Worm (Caenorhabditis elegans): ENCODE measurements around the gene hacd-1.

hacd-1 gene

ce11 chrV:1499140-1499539 is 39.0 kb downstream of the hacd-1 start, which contains the start of gene sru-27:
Gene sru-27, plus strand, starts transcription at chrV:1499440.
- TF ChIP-seq snpc-4 (tag; optimal IDR thresholded peaks at IDR 0.05) (no peak), nhr-12 (tag; optimal IDR thresholded peaks at IDR 0.05) (no peak), lin-39 (tag; optimal IDR thresholded peaks at IDR 0.05) (no peak), ceh-16 (tag; optimal IDR thresholded peaks at IDR 0.05) (no peak), unc-62 (GFP tag; optimal IDR thresholded peaks at IDR 0.05) (no peak), nhr-11 (tag; optimal IDR thresholded peaks at IDR 0.05) (no peak), nhr-237 (tag; optimal IDR thresholded peaks at IDR 0.05) (no peak), ztf-11 (tag; optimal IDR thresholded peaks at IDR 0.05) (no peak), gmeb-1 (tag; optimal IDR thresholded peaks at IDR 0.05) (no peak), unc-39 (tag; optimal IDR thresholded peaks at IDR 0.05) (no peak), nhr-6 (tag; optimal IDR thresholded peaks at IDR 0.05) (no peak), ztf-1 (GFP tag; conservative IDR thresholded peaks at IDR 0.05) (no peak), blmp-1 (tag; optimal IDR thresholded peaks at IDR 0.05; ENCODE audit: insufficient read depth) (no peak), elt-1 (tag; optimal IDR thresholded peaks at IDR 0.05) (no peak), ceh-82 (tag; optimal IDR thresholded peaks at IDR 0.05) (no peak)

- TF ChIP-seq nhr-6 (tag; optimal IDR thresholded peaks at IDR 0.05): no peak
- TF ChIP-seq nhr-21 (tag; optimal IDR thresholded peaks at IDR 0.05): no peak
- TF ChIP-seq mdl-1 (tag; optimal IDR thresholded peaks at IDR 0.05): no peak
- no peak for TF ChIP-seq nhr-12 (tag; optimal IDR thresholded peaks at IDR 0.05)
- no peak for TF ChIP-seq nhr-237 (tag; optimal IDR thresholded peaks at IDR 0.05)
- TF ChIP-seq lin-13 (GFP tag; optimal IDR thresholded peaks at IDR 0.05): no peak
- TF ChIP-seq nhr-23 (tag; optimal IDR thresholded peaks at IDR 0.05): no peak
- TF ChIP-seq F13H6.1 (tag; optimal IDR thresholded peaks at IDR 0.05): no peak
Observed at ce11 chrV:1505995-1506394, 45.8 kb downstream of the hacd-1 start, which contains the start of gene sru-28. Gene sru-28, plus strand, starts transcription at chrV:1506295.

Measured in whole organism, L2 larva.